Fruit fly (Drosophila melanogaster): Measurements from ENCODE around the gene Elys.

The Elys gene

DNA sequence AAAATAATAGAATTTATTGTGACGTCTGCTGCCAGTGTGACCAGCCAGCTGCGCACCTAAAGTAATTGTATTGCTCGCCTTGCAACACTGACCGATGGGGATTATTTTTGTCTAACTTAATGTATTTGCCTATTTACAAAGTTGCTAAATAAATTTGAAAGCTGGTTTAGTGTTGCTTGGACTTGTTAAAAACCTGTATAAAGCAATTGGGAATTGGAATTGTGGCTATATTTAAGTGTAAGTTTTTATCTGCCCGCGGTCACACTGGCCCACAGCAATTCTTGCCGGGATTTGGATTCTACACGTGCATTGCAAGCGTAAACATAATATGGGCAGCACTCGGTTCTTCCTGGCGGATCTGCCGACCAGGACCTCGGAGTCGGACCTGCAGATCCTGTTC, 52.0 kb downstream of the Elys start, which contains the start of the genes CG14230 and CG14232 (continued):
- TF ChIP-seq stwl (tag; optimal IDR thresholded peaks at IDR 0.05) (peak; percentile 89), CG14710 (tag; optimal IDR thresholded peaks at IDR 0.05) (peak; percentile 62), CHES-1-like (GFP tag; optimal IDR thresholded peaks at IDR 0.05) (peak; percentile 62), Ets65A (GFP tag) (peak; percentile 90), Rfx (GFP tag; IDR thresholded peaks at IDR 0.05) (0 out of 2 replicates have a peak, but pooled peaks have one; percentile 23), Eip74EF (GFP tag; optimal IDR thresholded peaks at IDR 0.05) (no peak), Dll (GFP tag; IDR thresholded peaks at IDR 0.05; ENCODE audit: partially characterized antibody) (0 out of 4 replicates have a peak, but pooled peaks have one; percentile 42), Dp (GFP tag; optimal IDR thresholded peaks at IDR 0.05) (peak; percentile 34), Myb (GFP tag; optimal IDR thresholded peaks at IDR 0.05) (peak; percentile 22), sug (tag; optimal IDR thresholded peaks at IDR 0.05) (peak; percentile 19), MESR4 (GFP tag; optimal IDR thresholded peaks at IDR 0.05) (peak; percentile 73), CG7839 (tag; optimal IDR thresholded peaks at IDR 0.05) (no peak), CG8924 (tag; optimal IDR thresholded peaks at IDR 0.05) (peak; percentile 11), E2f2 (GFP tag; IDR thresholded peaks at IDR 0.05) (peak; percentile 51), CG9797 (GFP tag; optimal IDR thresholded peaks at IDR 0.05) (peak; percentile 81), Pdp1 (GFP tag; optimal IDR thresholded peaks at IDR 0.05) (peak in 1 of 2 experiments; percentile 28), sna (GFP tag; IDR thresholded peaks at IDR 0.05; ENCODE audit: partially characterized antibody) (no peak; the same call in 1 of the 2 replicates), CG10366 (GFP tag; IDR thresholded peaks at IDR 0.05) (no peak), CG3065 (GFP tag; optimal IDR thresholded peaks at IDR 0.05) (no peak), Elba2 (GFP tag; optimal IDR thresholded peaks at IDR 0.05) (peak; percentile 47), CG7556 (GFP tag; optimal IDR thresholded peaks at IDR 0.05) (no peak), grau (tag; optimal IDR thresholded peaks at IDR 0.05) (peak; percentile 17), NfI (GFP tag; optimal IDR thresholded peaks at IDR 0.05) (no peak), CG1792 (GFP tag; optimal IDR thresholded peaks at IDR 0.05) (no peak)

Measured in whole organism, embryonic.